Worm (Caenorhabditis elegans): ENCODE data around the gene rpl-3.
"Not testable (repeated sequence)": the region's sequence is repeated elsewhere in the genome, so short reads cannot be mapped to it uniquely, and the experiment has no call there.

The rpl-3 gene

DNA sequence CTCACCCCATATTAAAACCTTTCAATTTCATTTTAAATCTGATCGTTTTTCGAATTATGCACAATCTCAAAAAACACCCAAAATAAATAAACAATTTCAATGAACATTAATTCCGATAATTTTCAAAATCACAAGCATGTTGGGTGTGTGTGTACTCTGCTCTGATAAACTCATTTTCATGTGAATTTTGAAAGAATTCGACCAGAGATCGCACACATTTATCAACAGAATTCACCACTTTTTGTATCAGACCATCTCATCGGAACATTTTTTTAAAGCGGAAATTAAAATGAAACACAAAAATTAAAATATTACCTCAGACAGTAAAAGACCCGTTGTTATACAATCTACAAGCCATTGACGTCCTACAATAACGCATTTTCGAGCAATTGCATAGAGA, 9.7 kb upstream of the rpl-3 start:
- not testable (repeated sequence) for TF ChIP-seq daf-16 (GFP tag; optimal IDR thresholded peaks at IDR 0.05)
- peak; percentile 91 for TF ChIP-seq daf-16 (tag; optimal IDR thresholded peaks at IDR 0.05)
- TF ChIP-seq lsy-2 (tag; optimal IDR thresholded peaks at IDR 0.05), result peak in 1 of 2 experiments; percentile 30
- TF ChIP-seq dmd-6 (GFP tag; IDR thresholded peaks at IDR 0.05), result peak; percentile 69
- TF ChIP-seq nhr-28 (tag; optimal IDR thresholded peaks at IDR 0.05), result peak; percentile 8
- 0 out of 2 replicates have a peak, but pooled peaks have one; percentile 22 for TF ChIP-seq mxl-2 (GFP tag; conservative IDR thresholded peaks at IDR 0.05)
- peak; percentile 46 for TF ChIP-seq dve-1 (tag; optimal IDR thresholded peaks at IDR 0.05; ENCODE audit: insufficient read depth)
- 0 out of 2 replicates have a peak, but pooled peaks have one; percentile 30 for TF ChIP-seq php-3 (GFP tag; IDR thresholded peaks at IDR 0.05)
- peak; percentile 40 for TF ChIP-seq hlh-11 (tag; optimal IDR thresholded peaks at IDR 0.05)

- TF ChIP-seq pha-4 (GFP tag; IDR thresholded peaks at IDR 0.05), result peak; percentile 69
- no peak for TF ChIP-seq pha-4 (tag; optimal IDR thresholded peaks at IDR 0.05)
- peak; percentile 77 for TF ChIP-seq nhr-28 (tag; optimal IDR thresholded peaks at IDR 0.05)
- TF ChIP-seq sdz-12 (GFP tag; optimal IDR thresholded peaks at IDR 0.05), result no peak
- TF ChIP-seq fos-1 (tag; optimal IDR thresholded peaks at IDR 0.05), result no peak
- peak; percentile 89 for TF ChIP-seq rbr-2 (tag; optimal IDR thresholded peaks at IDR 0.05)
- TF ChIP-seq zip-2 (tag; optimal IDR thresholded peaks at IDR 0.05), result no peak
- TF ChIP-seq ztf-11 (tag; optimal IDR thresholded peaks at IDR 0.05), result no peak
- no peak for TF ChIP-seq tag-97 (GFP tag; IDR thresholded peaks at IDR 0.05)
- peak; percentile 86 for TF ChIP-seq nhr-77 (tag; optimal IDR thresholded peaks at IDR 0.05)
- peak; percentile 61; the same call in 1 of the 2 replicates for TF ChIP-seq vab-7 (GFP tag; IDR thresholded peaks at IDR 0.05)
- peak; percentile 92 for TF ChIP-seq hlh-11 (tag; optimal IDR thresholded peaks at IDR 0.05)
- no peak for TF ChIP-seq madf-5 (GFP tag; IDR thresholded peaks at IDR 0.05)
- peak; percentile 30 for TF ChIP-seq spr-3 (GFP tag; optimal IDR thresholded peaks at IDR 0.05)
- peak in 1 of 2 experiments; percentile 41 for TF ChIP-seq daf-16 (GFP tag; optimal IDR thresholded peaks at IDR 0.05)
- peak; percentile 50 for TF ChIP-seq daf-16 (tag; optimal IDR thresholded peaks at IDR 0.05)
- no peak for TF ChIP-seq attf-4 (tag; optimal IDR thresholded peaks at IDR 0.05)
- no peak for TF ChIP-seq Y105C5A.15 (GFP tag; IDR thresholded peaks at IDR 0.05)
- no peak for TF ChIP-seq snpc-1.2 (GFP tag; IDR thresholded peaks at IDR 0.05)
- TF ChIP-seq D1046.2 (GFP tag; IDR thresholded peaks at IDR 0.05), result peak; percentile 73; the same call in 1 of the 2 replicates
- no peak; the same call in 1 of the 2 replicates for TF ChIP-seq dmd-8 (GFP tag; IDR thresholded peaks at IDR 0.05)
- no peak for TF ChIP-seq ces-1 (GFP tag; optimal IDR thresholded peaks at IDR 0.05)
- peak; percentile 80 for TF ChIP-seq dmd-6 (GFP tag; IDR thresholded peaks at IDR 0.05)
- TF ChIP-seq lin-29 (GFP tag; IDR thresholded peaks at IDR 0.05), result no peak
- 0 out of 2 replicates have a peak, but pooled peaks have one; percentile 45 for TF ChIP-seq arid-1 (GFP tag; conservative IDR thresholded peaks at IDR 0.05)
- TF ChIP-seq mxl-2 (GFP tag; conservative IDR thresholded peaks at IDR 0.05), result no peak
- no peak for TF ChIP-seq ZK546.5 (tag; optimal IDR thresholded peaks at IDR 0.05)
- TF ChIP-seq aly-2 (tag; optimal IDR thresholded peaks at IDR 0.05), result no peak
- TF ChIP-seq madf-9 (GFP tag; conservative IDR thresholded peaks at IDR 0.05), result peak; percentile 63; the same call in 1 of the 2 replicates
- no peak for TF ChIP-seq lin-39 (tag; optimal IDR thresholded peaks at IDR 0.05)
- TF ChIP-seq R02D3.7 (tag; optimal IDR thresholded peaks at IDR 0.05), result no peak
- TF ChIP-seq aha-1 (tag), result peak; percentile 97
- TF ChIP-seq nhr-76 (tag; optimal IDR thresholded peaks at IDR 0.05), result no peak
- TF ChIP-seq dpl-1 (GFP tag; optimal IDR thresholded peaks at IDR 0.05), result peak; percentile 93
- peak; percentile 35; the same call in 1 of the 2 replicates for TF ChIP-seq zfp-3 (GFP tag; conservative IDR thresholded peaks at IDR 0.05)
- peak; percentile 95 for TF ChIP-seq mep-1 (tag; optimal IDR thresholded peaks at IDR 0.05)
- TF ChIP-seq mdl-1 (tag; optimal IDR thresholded peaks at IDR 0.05), result peak; percentile 51 to 84
- TF ChIP-seq daf-19 (GFP tag; conservative IDR thresholded peaks at IDR 0.05), result no peak
- peak; percentile 56 for TF ChIP-seq duxl-1 (tag; optimal IDR thresholded peaks at IDR 0.05; ENCODE audit: poor library complexity)
- TF ChIP-seq ztf-7 (tag; optimal IDR thresholded peaks at IDR 0.05), result peak; percentile 1
- peak; percentile 62 for TF ChIP-seq nhr-48 (tag; optimal IDR thresholded peaks at IDR 0.05)
- TF ChIP-seq ceh-44 (GFP tag; IDR thresholded peaks at IDR 0.05), result 0 out of 2 replicates have a peak, but pooled peaks have one; percentile 28
- TF ChIP-seq zag-1 (tag; optimal IDR thresholded peaks at IDR 0.05), result no peak
- peak; percentile 83 for TF ChIP-seq ceh-20 (GFP tag; IDR thresholded peaks at IDR 0.05)
- TF ChIP-seq hif-1 (tag; optimal IDR thresholded peaks at IDR 0.05), result peak; percentile 33 to 90
- no peak for TF ChIP-seq php-3 (GFP tag; IDR thresholded peaks at IDR 0.05)
Measured at ce11 chrIII:3862918-3863385, 4.7 kb upstream of the rpl-3 start, which contains the start of gene brc-1. TSS of gene brc-1 (minus strand) at chrIII:3862968.
